Fruit fly (Drosophila melanogaster) Kc167 (cell line): ENCODE measurements around the gene Rtel1.

Experiments used
- Myc ChIP-seq: fragments of >200 bp; optimal IDR thresholded peaks from 2 replicates; lab custom pipeline; 2017; ENCODE audit warnings: missing external identifiers
- Sin3A ChIP-seq: fragments of >200 bp; optimal IDR thresholded peaks from 2 replicates; lab custom pipeline; 2018; ENCODE audit warnings: missing external identifiers
- h ChIP-seq: fragments of >200 bp; optimal IDR thresholded peaks from 3 replicates; lab custom pipeline; 2018; ENCODE audit warnings: missing external identifiers
- insv ChIP-seq: fragments of >200 bp; optimal IDR thresholded peaks from 3 replicates; lab custom pipeline; 2018; ENCODE audit warnings: missing external identifiers
- psq ChIP-seq: fragments of >200 bp; optimal IDR thresholded peaks from 2 replicates; lab custom pipeline; 2017; ENCODE audit warnings: missing external identifiers
- ttk ChIP-seq: sonication (Bioruptor generic); optimal IDR thresholded peaks from 2 replicates; lab custom pipeline; 2017; ENCODE audit warnings: missing external identifiers

dm6 chrX:5745840-5746815, 1.4 kb upstream of the Rtel1 start:
- TF ChIP-seq psq (lab: Kevin White, UChicago) (no peak), h (lab: Kevin White, UChicago) (no peak), ttk (no peak), Sin3A (no peak), insv (lab: Kevin White, UChicago) (no peak), Myc (lab: Kevin White, UChicago) (no peak)
